Worm (Caenorhabditis elegans): ENCODE results near the gene fbxa-218.

- TF ChIP-seq tra-4 (tag; optimal IDR thresholded peaks at IDR 0.05) (no peak), pes-1 (GFP tag; IDR thresholded peaks at IDR 0.05) (no peak), hnd-1 (tag; optimal IDR thresholded peaks at IDR 0.05) (no peak), flt-1 (GFP tag; IDR thresholded peaks at IDR 0.05) (no peak), ama-1 (optimal IDR thresholded peaks at IDR 0.05) (no peak), tbx-37 (GFP tag; conservative IDR thresholded peaks at IDR 0.05) (no peak), ceh-13 (GFP tag; optimal IDR thresholded peaks at IDR 0.05) (no peak), sea-1 (GFP tag; conservative IDR thresholded peaks at IDR 0.05) (no peak), tbx-11 (GFP tag; IDR thresholded peaks at IDR 0.05) (no peak), scrt-1 (GFP tag; IDR thresholded peaks at IDR 0.05) (no peak)
Measured at ce11 chrIII:12439056-12439455, 2.7 kb downstream of the fbxa-218 start.

Data from whole organism, early embryonic.